Worm (Caenorhabditis elegans) whole organism, midembryonic: Measurements from ENCODE around the gene inx-11.

Source experiments
- T22C8.4 ChIP-seq: fragments of 200-800 bp; sonication (Bioruptor generic); IDR thresholded peaks from 2 replicates; pipeline ENCODE4 v1.3.6; 2022; ENCODE audit warnings: missing genetic modification characterization, missing compliant biosample characterization
- cog-1 ChIP-seq: sonication (generic microtip); optimal IDR thresholded peaks from 2 replicates; lab custom pipeline; 2016; ENCODE audit warnings: missing genetic modification characterization, missing compliant biosample characterization
- flt-1 ChIP-seq: fragments of 200-800 bp; sonication (Bioruptor generic); IDR thresholded peaks from 2 replicates; pipeline ENCODE4 v1.3.6; 2022; ENCODE audit warnings: missing genetic modification characterization, missing compliant biosample characterization
- klf-2 ChIP-seq: fragments of 200-800 bp; sonication (Bioruptor generic); conservative IDR thresholded peaks from 2 replicates; pipeline ENCODE4 v1.3.6; 2022; ENCODE audit warnings: missing genetic modification reagents, missing genetic modification characterization, missing compliant biosample characterization
- med-1 ChIP-seq: sonication (generic microtip); optimal IDR thresholded peaks from 2 replicates; lab custom pipeline; 2017; ENCODE audit warnings: missing genetic modification characterization, mild to moderate bottlenecking, missing compliant biosample characterization, antibody characterized with exemption, missing genetic modification reagents; ENCODE audit not compliant: insufficient read depth
- ref-1 ChIP-seq: fragments of 200-800 bp; sonication (Bioruptor generic); conservative IDR thresholded peaks from 2 replicates; pipeline ENCODE4 v1.3.6; 2022; ENCODE audit warnings: missing genetic modification reagents, missing genetic modification characterization, missing compliant biosample characterization
- tab-1 ChIP-seq: fragments of 200-800 bp; sonication (Bioruptor generic); IDR thresholded peaks from 2 replicates; pipeline ENCODE4 v1.3.6; 2022; ENCODE audit warnings: missing genetic modification characterization, missing compliant biosample characterization
- ztf-23 ChIP-seq: fragments of 200-800 bp; sonication (Bioruptor generic); IDR thresholded peaks from 2 replicates; pipeline ENCODE4 v1.3.6; 2022; ENCODE audit warnings: missing genetic modification reagents, missing genetic modification characterization, missing compliant biosample characterization
- ztf-29 ChIP-seq: fragments of 200-800 bp; sonication (Bioruptor generic); IDR thresholded peaks from 2 replicates; pipeline ENCODE4 v1.3.6; 2022; ENCODE audit warnings: missing genetic modification reagents, missing genetic modification characterization, missing compliant biosample characterization

The inx-11 gene

DNA sequence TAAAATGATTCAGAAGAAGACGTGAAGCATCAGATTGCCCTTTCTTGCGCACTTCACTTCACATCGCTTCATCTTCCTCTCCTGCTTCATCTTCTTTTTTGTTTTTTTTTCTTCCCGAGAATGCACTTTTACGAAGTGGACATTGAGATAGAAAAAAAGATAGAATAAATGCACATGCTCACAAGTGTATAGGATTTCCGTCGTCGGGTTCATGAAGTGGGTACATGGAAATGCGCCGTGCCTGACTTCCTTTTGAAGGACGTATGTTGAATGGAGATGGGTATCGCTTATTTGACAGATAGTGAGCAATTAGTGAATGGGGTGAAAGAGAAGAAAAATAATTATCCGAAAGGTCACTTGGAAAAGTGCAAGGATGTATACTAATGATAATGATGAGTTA lies 43.1 kb downstream of the inx-11 start:
- TF ChIP-seq ztf-29 (GFP tag; lab: Robert Waterston, UW) (no peak), ref-1 (GFP tag; lab: Robert Waterston, UW) (no peak), klf-2 (GFP tag; lab: Robert Waterston, UW) (no peak), tab-1 (GFP tag; lab: Robert Waterston, UW) (no peak), cog-1 (tag; lab: Kevin White, UChicago) (no peak), ztf-23 (GFP tag; lab: Robert Waterston, UW) (no peak), med-1 (GFP tag; lab: Kevin White, UChicago) (no peak), flt-1 (GFP tag; lab: Robert Waterston, UW) (no peak), T22C8.4 (GFP tag; lab: Robert Waterston, UW) (no peak)

DNA sequence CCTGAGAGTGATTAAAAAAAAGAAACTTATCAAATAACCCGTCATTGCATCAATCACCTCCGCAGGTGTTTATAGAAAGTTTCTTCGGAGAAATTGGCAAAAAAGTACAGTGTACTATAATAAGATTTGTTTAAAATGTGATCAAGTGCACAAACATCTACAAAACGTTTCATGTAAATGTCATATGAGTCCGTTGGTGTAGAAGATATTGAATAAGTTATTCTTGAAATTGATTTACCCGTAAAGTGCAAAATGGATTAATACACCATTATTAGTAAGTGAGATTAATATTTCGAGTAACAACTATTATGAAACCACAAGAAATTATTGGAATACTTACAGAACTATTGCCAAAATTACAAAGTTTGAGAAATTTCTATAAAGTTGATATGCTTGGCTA lies 44.0 kb downstream of the inx-11 start:
- TF ChIP-seq ref-1 (GFP tag; lab: Robert Waterston, UW) = no peak
- TF ChIP-seq med-1 (GFP tag; lab: Kevin White, UChicago) = no peak
- TF ChIP-seq klf-2 (GFP tag; lab: Robert Waterston, UW) = no peak
- TF ChIP-seq ztf-29 (GFP tag; lab: Robert Waterston, UW) = no peak
- TF ChIP-seq flt-1 (GFP tag; lab: Robert Waterston, UW) = no peak
- no peak for TF ChIP-seq ztf-23 (GFP tag; lab: Robert Waterston, UW)
- TF ChIP-seq tab-1 (GFP tag; lab: Robert Waterston, UW) = no peak
- no peak for TF ChIP-seq T22C8.4 (GFP tag; lab: Robert Waterston, UW)
- TF ChIP-seq cog-1 (tag; lab: Kevin White, UChicago) = no peak

DNA sequence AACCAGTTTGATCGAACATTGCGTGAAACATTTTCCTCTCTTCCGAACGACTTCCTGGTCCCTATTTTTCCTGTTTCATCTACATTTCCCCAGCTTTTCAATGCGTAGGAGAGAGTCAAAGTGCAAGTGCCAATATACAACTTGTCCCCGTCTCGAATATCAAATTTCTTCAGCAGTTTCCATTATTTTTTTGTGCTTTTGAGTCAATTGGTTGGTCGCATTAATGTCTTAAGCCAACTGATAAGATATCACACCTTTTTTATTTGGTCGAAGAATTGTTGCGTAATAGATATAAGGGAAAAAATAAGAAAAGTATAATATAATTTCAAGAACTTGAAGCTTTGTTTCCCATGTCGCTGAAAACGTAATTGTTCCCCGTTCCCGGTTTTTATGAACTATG lies 45.3 kb downstream of the inx-11 start:
- TF ChIP-seq ref-1 (GFP tag; lab: Robert Waterston, UW) (no peak), med-1 (GFP tag; lab: Kevin White, UChicago) (no peak), cog-1 (tag; lab: Kevin White, UChicago) (no peak), tab-1 (GFP tag; lab: Robert Waterston, UW) (no peak), ztf-29 (GFP tag; lab: Robert Waterston, UW) (no peak), ztf-23 (GFP tag; lab: Robert Waterston, UW) (no peak), T22C8.4 (GFP tag; lab: Robert Waterston, UW) (no peak), flt-1 (GFP tag; lab: Robert Waterston, UW) (no peak), klf-2 (GFP tag; lab: Robert Waterston, UW) (no peak)

DNA sequence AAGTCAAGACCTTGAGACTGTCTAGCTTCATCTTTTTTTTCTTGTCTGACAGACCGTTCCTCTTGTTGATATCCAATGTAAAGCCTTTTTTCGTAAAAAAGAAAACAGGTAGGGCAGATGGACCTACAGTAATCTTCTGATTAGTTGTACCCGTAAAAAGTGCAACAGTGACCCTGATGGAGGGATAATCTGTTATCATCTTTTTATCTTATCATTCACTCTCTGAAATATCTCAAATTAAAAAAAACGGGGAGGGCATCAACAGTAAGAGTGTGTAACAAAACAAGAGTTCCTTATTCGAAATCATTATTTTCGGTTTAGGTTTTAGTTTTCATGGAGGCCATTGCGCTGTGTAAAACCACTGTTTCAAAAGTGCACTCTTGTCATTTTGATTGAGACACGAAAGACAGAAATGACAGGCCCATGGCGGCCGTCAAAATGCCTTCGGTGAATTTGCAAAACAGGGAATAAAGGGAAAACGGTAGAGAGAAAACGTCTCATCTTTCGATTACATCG lies 46.7 kb downstream of the inx-11 start:
- TF ChIP-seq ztf-29 (GFP tag; lab: Robert Waterston, UW) = no peak
- no peak for TF ChIP-seq klf-2 (GFP tag; lab: Robert Waterston, UW)
- TF ChIP-seq T22C8.4 (GFP tag; lab: Robert Waterston, UW) = no peak
- TF ChIP-seq cog-1 (tag; lab: Kevin White, UChicago) = no peak
- TF ChIP-seq ztf-23 (GFP tag; lab: Robert Waterston, UW) = no peak
- no peak for TF ChIP-seq flt-1 (GFP tag; lab: Robert Waterston, UW)
- no peak for TF ChIP-seq tab-1 (GFP tag; lab: Robert Waterston, UW)
- TF ChIP-seq med-1 (GFP tag; lab: Kevin White, UChicago) = no peak
- TF ChIP-seq ref-1 (GFP tag; lab: Robert Waterston, UW) = no peak

DNA sequence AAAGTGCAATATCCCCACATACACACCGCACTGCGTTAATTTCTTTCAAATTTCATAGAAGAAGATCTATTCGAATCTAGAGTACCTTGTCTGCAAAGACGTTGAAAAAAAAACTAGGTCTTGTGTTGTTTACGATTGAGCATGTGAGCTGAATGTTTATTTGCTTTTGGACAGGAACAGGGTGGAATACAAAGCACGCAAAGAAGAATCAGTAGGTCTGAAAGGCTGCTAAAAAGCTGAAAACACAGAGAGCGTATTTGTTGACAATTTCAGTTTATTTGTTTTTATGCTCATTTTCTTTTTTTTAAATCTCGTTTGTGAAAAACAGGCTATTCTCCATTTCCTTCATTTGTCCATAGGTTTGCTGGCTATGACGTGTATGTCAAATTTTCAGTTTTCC lies 47.9 kb downstream of the inx-11 start:
- TF ChIP-seq ztf-29 (GFP tag; lab: Robert Waterston, UW) (no peak), cog-1 (tag; lab: Kevin White, UChicago) (no peak), klf-2 (GFP tag; lab: Robert Waterston, UW) (no peak), tab-1 (GFP tag; lab: Robert Waterston, UW) (no peak), flt-1 (GFP tag; lab: Robert Waterston, UW) (no peak), ref-1 (GFP tag; lab: Robert Waterston, UW) (no peak), ztf-23 (GFP tag; lab: Robert Waterston, UW) (no peak), T22C8.4 (GFP tag; lab: Robert Waterston, UW) (no peak), med-1 (GFP tag; lab: Kevin White, UChicago) (no peak)

DNA sequence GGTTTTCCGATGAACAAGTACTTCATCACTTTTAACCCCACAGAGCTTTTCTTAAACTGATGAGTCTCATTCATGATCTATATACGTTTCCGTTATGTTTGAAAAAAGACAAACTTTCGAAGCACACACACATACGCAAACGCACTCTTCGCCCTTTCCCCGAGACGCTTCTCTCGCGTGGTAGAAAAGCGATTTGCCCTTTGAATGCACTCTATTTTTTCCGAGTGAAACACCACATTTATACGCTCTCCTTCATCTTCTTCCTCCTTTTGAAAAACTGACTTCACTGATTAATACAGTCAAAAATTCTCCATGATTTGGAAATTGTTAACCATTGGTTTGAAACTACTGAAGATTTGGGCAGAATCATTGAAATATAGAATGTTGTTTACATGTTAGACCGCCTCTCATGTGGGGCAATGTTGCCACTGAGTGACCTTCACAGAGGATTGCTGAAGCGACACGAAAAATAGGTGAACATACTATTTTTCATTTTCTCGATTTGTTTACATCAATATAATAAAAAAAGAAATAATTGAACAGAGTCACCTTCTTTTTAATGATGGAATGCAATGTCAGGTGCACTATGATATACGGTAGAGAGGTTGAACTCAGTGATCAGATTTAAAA lies 49.5 kb downstream of the inx-11 start:
- TF ChIP-seq ztf-29 (GFP tag; lab: Robert Waterston, UW) (no peak), tab-1 (GFP tag; lab: Robert Waterston, UW) (no peak), ref-1 (GFP tag; lab: Robert Waterston, UW) (no peak), cog-1 (tag; lab: Kevin White, UChicago) (no peak), flt-1 (GFP tag; lab: Robert Waterston, UW) (no peak)

DNA sequence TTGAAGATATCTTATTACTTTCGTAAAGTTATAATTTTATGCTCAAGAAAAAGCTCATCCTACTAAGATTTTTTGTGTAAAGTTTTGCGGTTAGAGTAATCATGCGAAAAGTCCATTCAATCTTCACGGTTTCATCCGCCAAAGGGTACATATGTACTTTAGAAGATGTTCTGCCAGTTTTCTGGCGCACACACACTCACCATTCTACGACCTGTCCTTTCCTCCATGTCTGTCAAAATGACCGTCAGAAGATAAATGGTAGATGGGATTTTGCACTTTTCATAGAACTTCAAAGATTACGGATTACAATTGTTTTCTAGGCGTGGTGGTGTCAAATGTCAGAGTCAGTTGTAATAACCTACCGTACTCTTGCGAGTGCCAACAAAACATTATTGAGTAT lies 50.5 kb downstream of the inx-11 start:
- no peak for TF ChIP-seq T22C8.4 (GFP tag; lab: Robert Waterston, UW)
- no peak for TF ChIP-seq med-1 (GFP tag; lab: Kevin White, UChicago)
- no peak for TF ChIP-seq flt-1 (GFP tag; lab: Robert Waterston, UW)
- no peak for TF ChIP-seq ztf-29 (GFP tag; lab: Robert Waterston, UW)
- no peak for TF ChIP-seq klf-2 (GFP tag; lab: Robert Waterston, UW)

DNA sequence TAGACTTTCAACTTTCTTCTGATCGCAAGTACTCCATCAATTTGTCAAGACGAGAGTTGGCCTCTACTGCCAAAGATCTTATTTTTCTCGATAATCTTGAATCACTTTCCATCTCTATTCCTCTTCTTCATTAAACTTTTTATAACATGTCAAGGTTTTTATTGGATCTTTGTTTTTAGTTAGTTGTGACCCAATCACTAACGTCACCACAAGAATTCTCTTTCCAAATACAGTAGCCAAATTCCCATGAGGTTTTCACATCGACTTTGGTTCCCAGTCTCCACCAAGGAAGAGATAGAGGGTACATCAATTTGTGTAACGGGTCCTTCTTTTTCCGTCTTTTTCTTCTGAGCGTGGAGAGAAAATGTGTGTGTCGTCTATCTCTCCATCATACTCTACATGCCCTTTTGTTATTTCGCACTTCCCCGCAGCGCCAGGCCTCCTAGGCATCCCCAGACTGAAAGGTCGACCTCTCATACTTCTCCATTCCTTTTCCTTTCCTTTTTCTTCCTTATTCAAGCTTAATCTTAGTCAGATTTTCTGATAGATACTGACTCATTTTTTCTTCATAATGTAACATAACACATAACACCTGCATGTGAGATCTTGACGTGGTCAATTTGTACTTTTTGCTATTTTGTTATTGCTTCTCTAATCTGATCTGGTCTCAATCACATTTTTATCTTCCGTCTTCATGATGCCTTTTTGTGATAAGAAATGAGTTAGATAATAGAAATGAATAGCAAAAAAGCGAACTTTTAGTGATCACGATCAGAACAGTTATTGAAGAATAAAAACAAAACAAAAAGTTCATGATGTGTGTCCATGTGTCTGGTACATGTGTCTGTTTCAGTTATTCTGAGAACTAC lies 52.2 kb downstream of the inx-11 start:
- TF ChIP-seq T22C8.4 (GFP tag; lab: Robert Waterston, UW) (no peak), med-1 (GFP tag; lab: Kevin White, UChicago) (no peak), tab-1 (GFP tag; lab: Robert Waterston, UW) (no peak), ztf-29 (GFP tag; lab: Robert Waterston, UW) (no peak), ztf-23 (GFP tag; lab: Robert Waterston, UW) (no peak), cog-1 (tag; lab: Kevin White, UChicago) (no peak), flt-1 (GFP tag; lab: Robert Waterston, UW) (no peak), ref-1 (GFP tag; lab: Robert Waterston, UW) (no peak)
